Worm (Caenorhabditis elegans): ENCODE measurements around the gene K11H3.3.

Gene K11H3.3

DNA sequence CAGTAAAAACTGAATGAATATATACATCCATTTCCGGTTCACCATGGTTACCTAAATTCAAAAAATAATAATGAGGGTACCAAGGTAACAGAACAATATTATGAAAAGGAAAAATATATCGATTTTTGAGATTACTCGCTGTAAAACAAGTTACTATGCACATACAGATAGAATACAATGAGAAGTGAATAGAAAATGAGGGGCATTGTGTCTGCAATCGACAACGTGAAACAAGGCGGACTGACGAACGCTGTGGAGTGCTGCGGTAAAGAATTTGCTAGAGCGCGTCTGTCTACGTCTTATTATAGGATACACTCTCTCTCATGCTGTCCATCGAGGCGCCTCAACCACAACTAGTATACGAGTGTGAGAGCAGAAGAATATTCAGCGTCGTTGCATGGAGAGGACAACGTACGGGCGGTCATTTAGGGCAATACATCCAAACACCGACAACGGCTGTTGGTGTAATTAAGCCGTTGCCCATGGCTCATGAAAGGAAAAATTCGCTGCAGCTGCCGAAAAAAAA, 34.5 kb upstream of the K11H3.3 start, which contains the start of gene cnx-1:
Gene cnx-1 (minus strand): TSS at position 51 of the 526 bp plus-strand sequence.
- TF ChIP-seq ama-1 (optimal IDR thresholded peaks at IDR 0.05) (peak; percentile 31), lin-11 (tag; optimal IDR thresholded peaks at IDR 0.05) (peak; percentile 34), ceh-16 (tag; optimal IDR thresholded peaks at IDR 0.05) (no peak), crh-2 (tag; optimal IDR thresholded peaks at IDR 0.05) (peak; percentile 10), nhr-77 (tag; optimal IDR thresholded peaks at IDR 0.05) (no peak), unc-55 (GFP tag; optimal IDR thresholded peaks at IDR 0.05) (peak; percentile 49), ztf-4 (tag; optimal IDR thresholded peaks at IDR 0.05) (peak; percentile 21), sma-3 (GFP tag; optimal IDR thresholded peaks at IDR 0.05) (no peak), lsy-2 (tag; optimal IDR thresholded peaks at IDR 0.05) (peak; percentile 11), F13H6.1 (tag; optimal IDR thresholded peaks at IDR 0.05) (peak; percentile 1), C34F6.9 (tag; optimal IDR thresholded peaks at IDR 0.05) (peak; percentile 51), elt-3 (tag; optimal IDR thresholded peaks at IDR 0.05) (no peak), nhr-129 (tag; optimal IDR thresholded peaks at IDR 0.05) (peak; percentile 52)

DNA sequence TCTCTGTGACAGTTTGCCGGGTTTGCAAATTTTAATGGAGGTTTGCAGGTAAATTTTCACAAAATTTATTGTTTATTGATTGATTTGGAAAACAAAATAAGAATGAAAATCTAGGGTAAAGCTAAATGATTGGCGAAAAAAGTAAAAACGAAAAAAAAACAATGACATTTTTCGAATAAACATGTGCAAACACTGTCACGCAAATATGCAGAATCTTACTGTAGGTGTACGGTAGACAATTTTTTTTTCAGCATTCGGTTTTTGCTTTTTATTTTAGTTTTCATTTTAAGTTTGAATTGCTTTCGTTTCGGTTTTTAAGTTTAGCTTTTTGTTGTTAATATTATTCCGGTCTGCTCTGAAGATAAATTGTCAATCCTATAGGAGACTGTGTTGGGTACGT, 33.8 kb upstream of the K11H3.3 start:
- peak in 1 of 2 experiments; percentile 70 for TF ChIP-seq lsy-2 (tag; optimal IDR thresholded peaks at IDR 0.05)
- TF ChIP-seq R02D3.7 (tag; optimal IDR thresholded peaks at IDR 0.05), result no peak

ce11 chrIII:9818763-9819162, 32.9 kb upstream of the K11H3.3 start, which contains the start of gene panl-3:
Gene panl-3, plus strand, starts transcription at chrIII:9819056.
- TF ChIP-seq nhr-237 (tag; optimal IDR thresholded peaks at IDR 0.05), result no peak
- TF ChIP-seq lsy-2 (tag; optimal IDR thresholded peaks at IDR 0.05), result peak; percentile 42 to 75
- TF ChIP-seq dmd-4 (tag; optimal IDR thresholded peaks at IDR 0.05), result no peak
- TF ChIP-seq unc-55 (GFP tag; optimal IDR thresholded peaks at IDR 0.05), result peak; percentile 56
- TF ChIP-seq sem-4 (tag; optimal IDR thresholded peaks at IDR 0.05), result peak; percentile 71
- no peak for TF ChIP-seq nhr-23 (tag; optimal IDR thresholded peaks at IDR 0.05)
- TF ChIP-seq crh-2 (tag; optimal IDR thresholded peaks at IDR 0.05), result peak; percentile 53
- TF ChIP-seq fos-1 (tag; optimal IDR thresholded peaks at IDR 0.05), result peak; percentile 12
- no peak for TF ChIP-seq nhr-10 (tag; optimal IDR thresholded peaks at IDR 0.05)
- TF ChIP-seq sma-9 (GFP tag; optimal IDR thresholded peaks at IDR 0.05), result peak; percentile 42
- no peak for TF ChIP-seq sma-9 (tag; optimal IDR thresholded peaks at IDR 0.05)
- TF ChIP-seq nhr-129 (tag; optimal IDR thresholded peaks at IDR 0.05), result peak; percentile 91
- peak; percentile 51 for TF ChIP-seq lin-13 (GFP tag; optimal IDR thresholded peaks at IDR 0.05)
- peak; percentile 65 for TF ChIP-seq gmeb-1 (tag; optimal IDR thresholded peaks at IDR 0.05)
- peak; percentile 0 for TF ChIP-seq ztf-4 (tag; optimal IDR thresholded peaks at IDR 0.05)
- peak; percentile 82 for TF ChIP-seq C34F6.9 (tag; optimal IDR thresholded peaks at IDR 0.05)
- no peak for TF ChIP-seq zag-1 (tag; optimal IDR thresholded peaks at IDR 0.05)
- TF ChIP-seq mab-5 (tag; optimal IDR thresholded peaks at IDR 0.05), result no peak
- TF ChIP-seq sma-3 (GFP tag; optimal IDR thresholded peaks at IDR 0.05), result peak; percentile 72
- peak in 1 of 2 experiments; percentile 79 for TF ChIP-seq mdl-1 (tag; optimal IDR thresholded peaks at IDR 0.05)
- peak; percentile 55 for TF ChIP-seq F13H6.1 (tag; optimal IDR thresholded peaks at IDR 0.05)
- peak; percentile 67 for TF ChIP-seq nhr-25 (tag; optimal IDR thresholded peaks at IDR 0.05)
- peak; percentile 48 for TF ChIP-seq nhr-21 (tag; optimal IDR thresholded peaks at IDR 0.05)
- peak; percentile 41 for TF ChIP-seq lin-11 (tag; optimal IDR thresholded peaks at IDR 0.05)
- peak; percentile 4 for TF ChIP-seq blmp-1 (tag; optimal IDR thresholded peaks at IDR 0.05; ENCODE audit: insufficient read depth)

DNA sequence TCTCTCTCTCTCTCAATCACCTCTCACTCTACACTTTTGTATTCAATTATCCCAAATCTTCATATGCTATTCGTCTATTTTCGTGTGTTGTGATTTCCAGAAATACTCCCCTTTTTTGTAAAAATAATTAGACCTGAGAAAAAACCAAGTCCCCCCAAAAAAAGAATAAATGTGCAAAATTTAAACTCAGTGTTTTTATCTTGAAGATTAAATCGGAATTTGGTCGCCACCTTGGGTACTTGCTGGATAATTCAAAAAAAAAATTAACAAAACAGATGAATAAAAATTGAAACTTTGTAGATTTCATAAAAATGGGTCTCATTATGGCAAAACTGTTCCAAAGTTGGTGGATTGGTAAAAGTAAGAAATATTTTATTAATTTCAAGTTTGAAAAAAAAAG, 28.7 kb upstream of the K11H3.3 start, which contains the start of gene arl-5:
Gene arl-5 (plus strand): TSS at position 301 of the 400 bp plus-strand sequence.
- no peak for TF ChIP-seq peb-1 (tag; optimal IDR thresholded peaks at IDR 0.05)
- no peak for TF ChIP-seq nhr-25 (tag; optimal IDR thresholded peaks at IDR 0.05)
- no peak for TF ChIP-seq aly-2 (tag; optimal IDR thresholded peaks at IDR 0.05)
- no peak for TF ChIP-seq crh-2 (tag; optimal IDR thresholded peaks at IDR 0.05)
- TF ChIP-seq mab-5 (tag; optimal IDR thresholded peaks at IDR 0.05), result no peak
- no peak for TF ChIP-seq snpc-4 (tag; optimal IDR thresholded peaks at IDR 0.05)
- no peak for TF ChIP-seq nhr-10 (tag; optimal IDR thresholded peaks at IDR 0.05)
- TF ChIP-seq mdl-1 (tag; optimal IDR thresholded peaks at IDR 0.05), result no peak
- no peak for TF ChIP-seq elt-3 (tag; optimal IDR thresholded peaks at IDR 0.05)
- no peak for TF ChIP-seq unc-55 (GFP tag; optimal IDR thresholded peaks at IDR 0.05)

ce11 chrIII:9823748-9824147, 27.9 kb upstream of the K11H3.3 start:
- no peak for TF ChIP-seq unc-39 (tag; optimal IDR thresholded peaks at IDR 0.05)
- TF ChIP-seq sma-3 (GFP tag; optimal IDR thresholded peaks at IDR 0.05), result no peak
- no peak for TF ChIP-seq zag-1 (tag; optimal IDR thresholded peaks at IDR 0.05)
- TF ChIP-seq snpc-4 (tag; optimal IDR thresholded peaks at IDR 0.05), result no peak
- TF ChIP-seq F13H6.1 (tag; optimal IDR thresholded peaks at IDR 0.05), result no peak
- no peak for TF ChIP-seq C34F6.9 (tag; optimal IDR thresholded peaks at IDR 0.05)
- no peak for TF ChIP-seq nhr-237 (tag; optimal IDR thresholded peaks at IDR 0.05)
- no peak for TF ChIP-seq elt-3 (tag; optimal IDR thresholded peaks at IDR 0.05)
- no peak for TF ChIP-seq nhr-23 (tag; optimal IDR thresholded peaks at IDR 0.05)
- TF ChIP-seq skn-1 (tag; optimal IDR thresholded peaks at IDR 0.05), result no peak
- no peak for TF ChIP-seq mbf-1 (tag; optimal IDR thresholded peaks at IDR 0.05)
- no peak for TF ChIP-seq ztf-1 (GFP tag; conservative IDR thresholded peaks at IDR 0.05)
- no peak for TF ChIP-seq Y55F3AM.14 (GFP tag; optimal IDR thresholded peaks at IDR 0.05)
- TF ChIP-seq R02D3.7 (tag; optimal IDR thresholded peaks at IDR 0.05), result no peak
